Fruit fly (Drosophila melanogaster) whole organism, wandering third instar larva: ENCODE data around the gene CG7886.

ENCODE experiments used
- Abd-B ChIP-seq: fragments of >200 bp; optimal IDR thresholded peaks from 2 replicates; lab custom pipeline; 2017; ENCODE audit warnings: missing biosample characterization, missing genetic modification characterization
- CG9705 ChIP-seq: fragments of 200-800 bp; sonication (Bioruptor generic); optimal IDR thresholded peaks from 2 replicates; lab custom pipeline; 2018; ENCODE audit warnings: missing biosample characterization, mild to moderate bottlenecking, missing genetic modification characterization
- CrebA ChIP-seq: fragments of 200-800 bp; sonication (Bioruptor generic); optimal IDR thresholded peaks from 2 replicates; lab custom pipeline; 2016; ENCODE audit warnings: missing biosample characterization, mild to moderate bottlenecking, missing genetic modification characterization, borderline replicate concordance
- Dfd ChIP-seq: fragments of >200 bp; optimal IDR thresholded peaks from 2 replicates; lab custom pipeline; 2017; ENCODE audit warnings: missing biosample characterization, missing genetic modification characterization
- Dif ChIP-seq: fragments of 200-275, 200-300 bp; sonication (Bioruptor generic); optimal IDR thresholded peaks from 2 replicates; lab custom pipeline; 2018; ENCODE audit warnings: missing biosample characterization, missing genetic modification characterization; ENCODE audit not compliant: partially characterized antibody
- GATAd ChIP-seq: sonication (Bioruptor generic); optimal IDR thresholded peaks from 2 replicates; lab custom pipeline; 2016; ENCODE audit warnings: missing biosample characterization, missing genetic modification characterization
- HLH106 ChIP-seq: fragments of 200-800 bp; optimal IDR thresholded peaks from 3 replicates; lab custom pipeline; 2019; ENCODE audit warnings: missing biosample characterization, mild to moderate bottlenecking, missing genetic modification characterization, moderate library complexity
- Hr78 ChIP-seq: fragments of >200 bp; optimal IDR thresholded peaks from 2 replicates; lab custom pipeline; 2017; ENCODE audit warnings: missing biosample characterization, missing genetic modification characterization
- Hr83 ChIP-seq: fragments of 200-300 bp; sonication (Bioruptor generic); optimal IDR thresholded peaks from 2 replicates; lab custom pipeline; 2016; ENCODE audit warnings: missing biosample characterization, mild to moderate bottlenecking, missing genetic modification characterization, moderate library complexity; ENCODE audit not compliant: poor library complexity, severe bottlenecking
- Jra ChIP-seq: sonication (Bioruptor generic); optimal IDR thresholded peaks from 2 replicates; lab custom pipeline; 2016; ENCODE audit warnings: missing biosample characterization, missing genetic modification characterization
- Myc ChIP-seq: fragments of >200 bp; optimal IDR thresholded peaks from 2 replicates; lab custom pipeline; 2017
- N ChIP-seq: fragments of >200 bp; optimal IDR thresholded peaks from 2 replicates; lab custom pipeline; 2018; ENCODE audit warnings: missing biosample characterization, missing external identifiers, missing genetic modification characterization
- OdsH ChIP-seq: fragments of 200-800 bp; sonication (Bioruptor generic); optimal IDR thresholded peaks from 2 replicates; lab custom pipeline; 2016; ENCODE audit warnings: missing biosample characterization, mild to moderate bottlenecking, missing genetic modification characterization
- Rel ChIP-seq, 2 experiments: fragments of 200-800 bp; sonication (Bioruptor generic) in 1 of 2; optimal IDR thresholded peaks; 2 replicates in 1 of 2; 3 replicates in 1 of 2; lab custom pipeline; 2016 to 2019; ENCODE audit warnings: mild to moderate bottlenecking in 2 of 2, missing biosample characterization in 2 of 2, missing genetic modification characterization in 2 of 2, moderate library complexity in 1 of 2
- Sp1 ChIP-seq: fragments of 200-800 bp; sonication (Bioruptor generic); optimal IDR thresholded peaks from 3 replicates; lab custom pipeline; 2019; ENCODE audit warnings: missing biosample characterization, mild to moderate bottlenecking, missing genetic modification characterization, moderate library complexity
- Vsx2 ChIP-seq: fragments of 200-300, 225-300 bp; sonication (Bioruptor generic); optimal IDR thresholded peaks from 2 replicates; lab custom pipeline; 2018; ENCODE audit warnings: missing biosample characterization, missing genetic modification characterization; ENCODE audit not compliant: partially characterized antibody
- br ChIP-seq: fragments of 200-800 bp; sonication (Bioruptor generic); optimal IDR thresholded peaks from 2 replicates; lab custom pipeline; 2016; ENCODE audit warnings: missing biosample characterization, missing genetic modification characterization
- dl ChIP-seq, 2 experiments: fragments of 175-275, 200-275 bp in 1 of 2; fragments of 200-275 bp in 1 of 2; sonication (Bioruptor generic); optimal IDR thresholded peaks; lab custom pipeline; 2018; ENCODE audit warnings: mild to moderate bottlenecking in 2 of 2, missing biosample characterization in 2 of 2, missing genetic modification characterization in 2 of 2, moderate library complexity in 2 of 2; ENCODE audit not compliant: partially characterized antibody in 2 of 2, insufficient read depth in 1 of 2
- dsf ChIP-seq: sonication (Bioruptor generic); optimal IDR thresholded peaks from 2 replicates; lab custom pipeline; 2016; ENCODE audit warnings: missing biosample characterization, missing genetic modification characterization, borderline replicate concordance
- ey ChIP-seq: fragments of 200-800 bp; sonication (Bioruptor generic); optimal IDR thresholded peaks from 2 replicates; lab custom pipeline; 2016; ENCODE audit warnings: missing biosample characterization, missing genetic modification characterization
- foxo ChIP-seq, 2 experiments: fragments of 200-800 bp; sonication (Bioruptor generic); optimal IDR thresholded peaks; 2 replicates in 1 of 2; 3 replicates in 1 of 2; lab custom pipeline; 2016 to 2017; ENCODE audit warnings: missing biosample characterization in 2 of 2, missing genetic modification characterization in 2 of 2
- fru ChIP-seq: fragments of 200-800 bp; sonication (Bioruptor generic); optimal IDR thresholded peaks from 3 replicates; lab custom pipeline; 2016; ENCODE audit warnings: missing biosample characterization, mild to moderate bottlenecking, missing genetic modification characterization
- h ChIP-seq: fragments of 200-800 bp; sonication (Bioruptor generic); optimal IDR thresholded peaks from 3 replicates; lab custom pipeline; 2016; ENCODE audit warnings: missing biosample characterization, mild to moderate bottlenecking, missing genetic modification characterization
- lola ChIP-seq: fragments of >200 bp; optimal IDR thresholded peaks from 2 replicates; lab custom pipeline; 2017; ENCODE audit warnings: missing biosample characterization, missing genetic modification characterization
- rgr ChIP-seq: fragments of 200-800 bp; sonication (Bioruptor generic); optimal IDR thresholded peaks from 3 replicates; lab custom pipeline; 2016; ENCODE audit warnings: missing biosample characterization, mild to moderate bottlenecking, missing genetic modification characterization
- sage ChIP-seq: fragments of 200-800 bp; sonication (Bioruptor generic); optimal IDR thresholded peaks from 2 replicates; lab custom pipeline; 2016; ENCODE audit warnings: missing biosample characterization, mild to moderate bottlenecking, missing genetic modification characterization
- sv ChIP-seq: fragments of 200-800 bp; sonication (Bioruptor generic); optimal IDR thresholded peaks from 3 replicates; lab custom pipeline; 2016; ENCODE audit warnings: missing biosample characterization, missing genetic modification characterization
- tai ChIP-seq: sonication (Bioruptor generic); optimal IDR thresholded peaks from 2 replicates; lab custom pipeline; 2016; ENCODE audit warnings: missing biosample characterization, missing genetic modification characterization
- woc ChIP-seq: sonication (Bioruptor generic); optimal IDR thresholded peaks from 2 replicates; lab custom pipeline; 2016; ENCODE audit warnings: missing biosample characterization, mild to moderate bottlenecking, missing genetic modification characterization

Gene CG7886

dm6 chr3R:14672915-14673314 lies 30.6 kb upstream of the CG7886 start:
- TF ChIP-seq tai: no peak
- no peak for TF ChIP-seq Hr78 (GFP tag; lab: Kevin White, UChicago)
- peak; percentile 16 for TF ChIP-seq ey
- TF ChIP-seq N: no peak
- no peak for TF ChIP-seq lola (GFP tag; lab: Kevin White, UChicago)
- peak; percentile 8 for TF ChIP-seq rgr (GFP tag; lab: Kevin White, UChicago)
- no peak for TF ChIP-seq Sp1 (GFP tag; lab: Kevin White, UChicago)
- TF ChIP-seq Myc: no peak
- no peak for TF ChIP-seq h (GFP tag; lab: Kevin White, UChicago)
- no peak for TF ChIP-seq GATAd (GFP tag; lab: Kevin White, UChicago)
- TF ChIP-seq Dfd (GFP tag; lab: Kevin White, UChicago): no peak
- TF ChIP-seq Jra: no peak
- TF ChIP-seq fru (GFP tag; lab: Kevin White, UChicago): peak; percentile 35
- TF ChIP-seq HLH106 (tag; lab: Kevin White, UChicago): peak; percentile 20
- peak; percentile 5 for TF ChIP-seq br (GFP tag; lab: Kevin White, UChicago)
- no peak for TF ChIP-seq dl (GFP tag; optimal IDR thresholded peaks at IDR 0.05; lab: Kevin White, UChicago; ENCODE audit: insufficient read depth in 1 of 2, partially characterized antibody in 2 of 2)
- TF ChIP-seq Abd-B (GFP tag; lab: Kevin White, UChicago): no peak
- peak in 1 of 2 experiments; percentile 22 for TF ChIP-seq foxo (GFP tag; optimal IDR thresholded peaks at IDR 0.05; lab: Kevin White, UChicago)

DNA sequence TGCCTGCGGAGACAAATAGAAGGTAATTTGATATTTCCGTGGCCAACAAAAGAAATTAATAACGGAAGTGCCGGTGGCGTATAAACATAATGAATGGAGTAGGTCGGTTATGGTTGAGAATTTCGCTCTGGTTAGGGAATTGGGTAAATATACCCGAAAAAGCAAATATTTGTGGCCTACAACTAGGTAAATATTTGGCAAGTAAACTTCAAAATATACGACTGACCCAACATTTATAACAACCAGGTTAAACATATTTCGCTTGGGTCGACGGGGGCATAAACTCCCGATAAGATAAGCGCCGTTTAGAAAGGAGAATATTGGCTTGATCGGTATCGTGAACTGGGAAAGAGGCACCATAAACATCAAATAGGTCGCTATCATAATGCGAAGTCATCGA lies 28.5 kb upstream of the CG7886 start:
- TF ChIP-seq HLH106 (tag; lab: Kevin White, UChicago): no peak
- no peak for TF ChIP-seq OdsH (GFP tag; lab: Kevin White, UChicago)
- TF ChIP-seq ey: no peak
- no peak for TF ChIP-seq h (GFP tag; lab: Kevin White, UChicago)
- no peak for TF ChIP-seq CG9705 (GFP tag; lab: Kevin White, UChicago)
- no peak for TF ChIP-seq Rel (GFP tag; optimal IDR thresholded peaks at IDR 0.05; lab: Kevin White, UChicago)
- no peak for TF ChIP-seq Rel (tag; optimal IDR thresholded peaks at IDR 0.05; lab: Kevin White, UChicago)
- no peak for TF ChIP-seq Jra
- no peak for TF ChIP-seq sage
- TF ChIP-seq dsf (GFP tag; lab: Kevin White, UChicago): no peak
- no peak for TF ChIP-seq CrebA (GFP tag; lab: Kevin White, UChicago)
- no peak for TF ChIP-seq Myc
- TF ChIP-seq Vsx2: no peak
- no peak for TF ChIP-seq dl (GFP tag; optimal IDR thresholded peaks at IDR 0.05; lab: Kevin White, UChicago; ENCODE audit: insufficient read depth in 1 of 2, partially characterized antibody in 2 of 2)
- no peak for TF ChIP-seq Dif
- TF ChIP-seq fru (GFP tag; lab: Kevin White, UChicago): no peak
- no peak for TF ChIP-seq sv (GFP tag; lab: Kevin White, UChicago)
- TF ChIP-seq rgr (GFP tag; lab: Kevin White, UChicago): no peak
- no peak for TF ChIP-seq woc (GFP tag; lab: Kevin White, UChicago)
- TF ChIP-seq GATAd (GFP tag; lab: Kevin White, UChicago): no peak

DNA sequence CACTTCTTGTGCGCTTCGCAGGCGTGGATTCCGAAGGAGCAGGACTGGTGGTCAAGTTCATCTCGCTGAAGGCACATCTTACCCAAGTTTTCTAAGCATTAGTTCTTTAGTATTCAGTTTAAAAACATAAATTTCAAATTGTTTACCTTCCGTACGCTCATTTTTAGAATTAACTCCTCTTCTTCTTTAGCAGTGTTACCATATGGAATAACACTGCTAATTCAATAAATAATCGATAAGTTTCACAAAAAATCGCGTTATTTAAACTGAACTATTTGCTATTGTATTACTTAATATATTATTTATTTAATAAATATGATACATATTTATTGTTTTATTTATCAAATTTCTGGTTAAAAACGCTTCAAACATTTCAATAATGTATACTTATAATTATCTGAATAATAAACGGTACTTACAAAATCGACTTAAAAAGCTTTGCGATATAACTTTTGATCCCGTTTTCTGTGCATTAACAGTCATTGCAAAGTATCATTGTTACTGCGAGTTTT lies 20.7 kb upstream of the CG7886 start, which contains the start of the genes Rad17 and BigH1:
Rad17 (minus strand) TSS at position 209 of the 512 bp plus-strand sequence.
BigH1 (plus strand) TSS at position 462 of the 512 bp plus-strand sequence.
- no peak for TF ChIP-seq br (GFP tag; lab: Kevin White, UChicago)
- TF ChIP-seq foxo (GFP tag; optimal IDR thresholded peaks at IDR 0.05; lab: Kevin White, UChicago): no peak
- TF ChIP-seq, all 38 proteins: peak for 0

- peak; percentile 2 for TF ChIP-seq Dif
- no peak for TF ChIP-seq Rel (GFP tag; optimal IDR thresholded peaks at IDR 0.05; lab: Kevin White, UChicago)
- TF ChIP-seq Rel (tag; optimal IDR thresholded peaks at IDR 0.05; lab: Kevin White, UChicago): peak; percentile 72
- peak; percentile 5 for TF ChIP-seq Hr83
- TF ChIP-seq br (GFP tag; lab: Kevin White, UChicago): no peak
Observed at dm6 chr3R:14659354-14659804, 17.0 kb upstream of the CG7886 start, which contains the start of gene Hexim. Hexim (plus strand) TSS chr3R:14659438.

DNA sequence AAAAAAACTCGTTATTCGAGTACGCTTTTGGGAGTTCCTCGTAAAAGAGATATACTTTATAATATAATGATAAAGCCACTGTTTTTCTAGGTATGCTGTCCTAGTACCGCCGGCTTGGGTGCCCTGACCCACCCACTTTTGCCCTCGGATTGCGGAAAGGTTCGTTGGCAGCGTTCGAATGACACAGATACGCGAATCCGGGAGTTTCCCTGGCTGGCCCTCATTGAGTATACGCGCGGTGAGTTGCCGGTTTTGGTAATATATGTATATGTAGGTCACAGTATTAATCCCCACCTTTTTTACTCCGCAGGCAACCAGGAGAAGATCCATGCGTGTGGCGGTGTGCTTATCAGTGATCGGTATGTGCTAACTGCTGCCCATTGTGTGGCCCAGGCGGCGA lies 15.8 kb upstream of the CG7886 start:
- no peak for TF ChIP-seq foxo (GFP tag; optimal IDR thresholded peaks at IDR 0.05; lab: Kevin White, UChicago)
- TF ChIP-seq Rel (GFP tag; optimal IDR thresholded peaks at IDR 0.05; lab: Kevin White, UChicago): no peak
- TF ChIP-seq Rel (tag; optimal IDR thresholded peaks at IDR 0.05; lab: Kevin White, UChicago): peak; percentile 95
- no peak for TF ChIP-seq sv (GFP tag; lab: Kevin White, UChicago)
